Worm (Caenorhabditis elegans): Measurements from ENCODE around the gene rmd-3.

- TF ChIP-seq ceh-82 (tag; optimal IDR thresholded peaks at IDR 0.05) (no peak), eor-1 (tag; optimal IDR thresholded peaks at IDR 0.05) (no peak), snpc-4 (tag; optimal IDR thresholded peaks at IDR 0.05) (no peak), nhr-77 (tag; optimal IDR thresholded peaks at IDR 0.05) (no peak), tbx-2 (tag; optimal IDR thresholded peaks at IDR 0.05) (no peak), zag-1 (tag; optimal IDR thresholded peaks at IDR 0.05) (no peak)
These were observed 2.7 kb downstream of the rmd-3 start for ce11 chrII:11336640-11337241.

Measured in whole organism, L3 larva.